Worm (Caenorhabditis elegans) whole organism, L4/young adult: ENCODE measurements around the gene ZC266.1.

Source experiments
- W03F9.2 ChIP-seq: fragments of 150-350 bp; optimal IDR thresholded peaks from 2 replicates; lab custom pipeline; 2014; ENCODE audit warnings: missing biosample characterization, missing genetic modification characterization
- him-1 ChIP-seq: sonication (generic microtip); optimal IDR thresholded peaks from 2 replicates; lab custom pipeline; 2016; ENCODE audit warnings: missing genotype, missing genetic modification reagents, missing genetic modification characterization, missing compliant biosample characterization

DNA sequence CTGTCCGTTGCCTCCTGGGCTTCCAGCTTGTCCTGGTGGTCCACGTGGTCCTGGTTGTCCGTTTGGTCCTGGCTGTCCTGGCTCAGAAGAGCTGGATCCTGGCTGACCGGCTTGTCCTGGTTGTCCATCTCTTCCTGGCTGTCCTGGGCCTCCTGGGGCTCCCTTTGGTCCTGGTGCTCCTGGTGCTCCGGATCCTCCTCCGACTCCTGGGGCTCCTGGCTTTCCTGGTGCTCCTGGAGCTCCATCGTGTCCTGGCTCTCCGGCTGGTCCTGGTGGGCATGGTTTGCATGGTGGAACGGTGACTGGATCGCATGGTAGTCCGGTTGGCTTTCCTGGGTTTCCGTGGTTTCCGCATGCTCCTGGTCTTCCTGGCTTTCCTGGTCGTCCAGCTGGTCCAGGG, 47.0 kb downstream of the ZC266.1 start:
- TF ChIP-seq him-1 (tag; lab: Kevin White, UChicago), result no peak
- no peak for TF ChIP-seq W03F9.2 (tag; lab: Kevin White, UChicago)
